Worm (Caenorhabditis elegans) whole organism, dauer: ENCODE results near the gene byn-1.

ENCODE experiments used
- unc-62 ChIP-seq: sonication (generic microtip); optimal IDR thresholded peaks from 2 replicates; lab custom pipeline; 2017; ENCODE audit warnings: missing biosample characterization, missing genetic modification reagents, missing genetic modification characterization

The byn-1 gene

ce11 chrIII:6912381-6912780 lies 19.4 kb upstream of the byn-1 start, which contains the start of gene pdf-1:
Gene pdf-1, minus strand, starts transcription at chrIII:6912481.
- no peak for TF ChIP-seq unc-62

ce11 chrIII:6914840-6915239 lies 17.0 kb upstream of the byn-1 start:
- no peak for TF ChIP-seq unc-62

- no peak for TF ChIP-seq unc-62
These were observed 3.1 kb upstream of the byn-1 start, which contains the start of gene flap-1 for ce11 chrIII:6928725-6929124. Gene flap-1, minus strand, starts transcription at chrIII:6928825.

ce11 chrIII:6929558-6930167 lies 2.1 kb upstream of the byn-1 start, which contains the start of gene inf-1:
Gene inf-1, plus strand, starts transcription at chrIII:6930134.
- no peak for TF ChIP-seq unc-62

- TF ChIP-seq unc-62, result no peak
These were observed 3.6 kb downstream of the byn-1 start, which contains the start of the genes F57B9.8 and coq-2 for ce11 chrIII:6935269-6936017. Gene F57B9.8, minus strand, starts transcription at chrIII:6935319. Gene coq-2, plus strand, starts transcription at chrIII:6935967.

ce11 chrIII:6939523-6939922 lies 7.7 kb downstream of the byn-1 start, which contains the start of gene F57B9.3:
Gene F57B9.3, plus strand, starts transcription at chrIII:6939823.
- no peak for TF ChIP-seq unc-62

- TF ChIP-seq unc-62, result no peak
These were observed 13.5 kb downstream of the byn-1 start for ce11 chrIII:6945319-6945718.

- TF ChIP-seq unc-62, result no peak
These were observed 13.9 kb downstream of the byn-1 start, which contains the start of gene abu-13 for ce11 chrIII:6945747-6946146. Gene abu-13, minus strand, starts transcription at chrIII:6945898.

ce11 chrIII:6946382-6946781 lies 14.6 kb downstream of the byn-1 start, which contains the start of gene let-711:
Gene let-711, plus strand, starts transcription at chrIII:6946718.
- no peak for TF ChIP-seq unc-62

- TF ChIP-seq unc-62, result no peak
These were observed 16.1 kb downstream of the byn-1 start for ce11 chrIII:6947896-6948295.

ce11 chrIII:6951435-6951834 lies 19.6 kb downstream of the byn-1 start:
- TF ChIP-seq unc-62, result no peak

ce11 chrIII:6953373-6953772 lies 21.6 kb downstream of the byn-1 start:
- TF ChIP-seq unc-62, result no peak

- TF ChIP-seq unc-62, result no peak
These were observed 22.2 kb downstream of the byn-1 start for ce11 chrIII:6953978-6954377.

ce11 chrIII:6955766-6956165 lies 24.0 kb downstream of the byn-1 start:
- no peak for TF ChIP-seq unc-62

ce11 chrIII:6958674-6959241 lies 27.0 kb downstream of the byn-1 start:
- no peak for TF ChIP-seq unc-62

- TF ChIP-seq unc-62, result no peak
These were observed 29.4 kb downstream of the byn-1 start for ce11 chrIII:6961167-6961566.

ce11 chrIII:6961937-6962504 lies 30.2 kb downstream of the byn-1 start, which contains the start of the genes rpn-6.1 and F57B9.1:
Gene rpn-6.1, minus strand, starts transcription at chrIII:6962001.
Gene F57B9.1, plus strand, starts transcription at chrIII:6962090.
- no peak for TF ChIP-seq unc-62
